Worm (Caenorhabditis elegans): ENCODE data around the gene F44E7.7.

The F44E7.7 gene

ce11 chrV:5825478-5825877 lies 40.2 kb upstream of the F44E7.7 start:
- TF ChIP-seq gmeb-2 (tag; optimal IDR thresholded peaks at IDR 0.05) (no peak), sdc-2 (tag; optimal IDR thresholded peaks at IDR 0.05) (no peak), ceh-24 (tag; optimal IDR thresholded peaks at IDR 0.05) (no peak), dmd-4 (tag; optimal IDR thresholded peaks at IDR 0.05; ENCODE audit: borderline replicate concordance) (no peak), ceh-48 (tag; optimal IDR thresholded peaks at IDR 0.05) (no peak), hlh-13 (GFP tag; optimal IDR thresholded peaks at IDR 0.05) (no peak), C38D4.7 (GFP tag; optimal IDR thresholded peaks at IDR 0.05) (no peak), elt-2 (tag; optimal IDR thresholded peaks at IDR 0.05) (no peak), hlh-15 (tag; optimal IDR thresholded peaks at IDR 0.05) (no peak), ttx-3 (tag; optimal IDR thresholded peaks at IDR 0.05) (no peak), ceh-22 (tag; optimal IDR thresholded peaks at IDR 0.05) (no peak), madf-2 (tag; optimal IDR thresholded peaks at IDR 0.05) (no peak), ahr-1 (tag; optimal IDR thresholded peaks at IDR 0.05) (no peak), ceh-34 (tag; optimal IDR thresholded peaks at IDR 0.05) (no peak), ceh-9 (tag; optimal IDR thresholded peaks at IDR 0.05) (no peak), tbx-7 (tag; optimal IDR thresholded peaks at IDR 0.05) (no peak), hlh-30 (tag; optimal IDR thresholded peaks at IDR 0.05; ENCODE audit: insufficient read depth) (no peak), pax-1 (tag; optimal IDR thresholded peaks at IDR 0.05) (no peak), ztf-16 (tag; optimal IDR thresholded peaks at IDR 0.05) (no peak), ceh-6 (GFP tag; optimal IDR thresholded peaks at IDR 0.05) (no peak)

DNA sequence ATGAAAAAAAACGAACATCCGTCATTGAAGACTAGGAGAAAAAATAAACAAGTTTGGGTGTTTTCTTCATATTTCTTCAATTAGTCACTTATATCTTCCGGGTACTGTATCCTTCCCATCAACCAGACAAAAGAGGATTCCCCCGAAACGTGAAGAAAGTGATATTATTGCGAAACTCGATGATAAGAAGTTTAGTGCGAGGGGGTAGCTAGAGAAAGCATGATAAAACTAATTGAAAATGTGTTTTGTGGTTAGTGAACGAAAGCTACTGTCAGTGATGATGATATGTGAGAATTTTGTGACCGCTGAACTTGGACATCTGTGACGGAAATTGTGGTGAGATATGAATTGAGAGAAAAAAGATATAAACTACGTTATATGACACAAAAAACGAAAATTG lies 37.7 kb upstream of the F44E7.7 start:
- TF ChIP-seq T23F11.4 (GFP tag; optimal IDR thresholded peaks at IDR 0.05) = no peak
- TF ChIP-seq mec-3 (tag; optimal IDR thresholded peaks at IDR 0.05; ENCODE audit: borderline replicate concordance) = no peak
- TF ChIP-seq npax-4 (tag; optimal IDR thresholded peaks at IDR 0.05) = no peak
- TF ChIP-seq ceh-24 (tag; optimal IDR thresholded peaks at IDR 0.05) = no peak
- TF ChIP-seq ttx-3 (tag; optimal IDR thresholded peaks at IDR 0.05) = no peak
- no peak for TF ChIP-seq Y22D7AL.16 (tag; optimal IDR thresholded peaks at IDR 0.05)
- no peak for TF ChIP-seq lin-11 (tag; optimal IDR thresholded peaks at IDR 0.05)
- no peak for TF ChIP-seq C08G9.2 (tag; optimal IDR thresholded peaks at IDR 0.05)
- no peak for TF ChIP-seq C38D4.7 (GFP tag; optimal IDR thresholded peaks at IDR 0.05)
- TF ChIP-seq odd-2 (tag; optimal IDR thresholded peaks at IDR 0.05) = no peak

DNA sequence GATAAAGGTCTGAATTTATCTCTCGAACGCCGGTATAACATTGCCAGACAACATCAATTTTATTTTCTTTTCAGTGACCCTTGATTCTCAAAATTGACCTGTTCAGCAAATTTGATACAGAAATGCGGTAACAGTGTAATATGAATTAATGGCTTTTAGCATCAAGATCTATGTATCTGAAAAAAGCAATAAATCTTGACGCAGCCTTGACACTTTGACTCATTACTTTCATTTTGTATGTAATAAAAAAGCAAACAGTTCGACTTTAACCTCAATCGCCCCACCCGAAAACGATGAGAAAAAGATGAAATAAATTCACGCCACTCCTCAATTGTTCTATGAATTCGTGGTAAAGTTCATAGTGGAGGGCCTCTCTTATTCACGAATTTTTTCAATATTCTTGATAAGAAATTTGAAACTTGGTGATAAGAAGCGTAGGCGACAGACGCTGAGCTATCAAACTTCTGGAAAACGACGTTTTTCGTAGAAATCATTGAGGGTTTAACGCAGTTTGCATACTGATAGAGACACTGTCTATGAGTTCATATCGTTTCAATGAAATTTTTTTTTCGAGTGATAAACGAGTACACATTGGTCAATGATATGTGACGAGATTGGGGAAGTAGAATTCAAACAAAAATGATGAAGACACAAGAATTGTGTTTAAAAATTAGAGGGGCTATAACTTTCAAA lies 36.3 kb upstream of the F44E7.7 start:
- TF ChIP-seq elt-2 (tag; optimal IDR thresholded peaks at IDR 0.05) (peak; percentile 26), ceh-6 (GFP tag; optimal IDR thresholded peaks at IDR 0.05) (no peak)

- no peak for TF ChIP-seq eyg-1 (tag; optimal IDR thresholded peaks at IDR 0.05)
- no peak for TF ChIP-seq ets-4 (tag; optimal IDR thresholded peaks at IDR 0.05)
- no peak for TF ChIP-seq K02D7.2 (tag; optimal IDR thresholded peaks at IDR 0.05)
- TF ChIP-seq F13H6.1 (tag; optimal IDR thresholded peaks at IDR 0.05) = no peak
- TF ChIP-seq ref-2 (tag; optimal IDR thresholded peaks at IDR 0.05) = no peak
- TF ChIP-seq unc-42 (tag; optimal IDR thresholded peaks at IDR 0.05) = no peak
- no peak for TF ChIP-seq ceh-34 (tag; optimal IDR thresholded peaks at IDR 0.05)
- no peak for TF ChIP-seq hlh-13 (GFP tag; optimal IDR thresholded peaks at IDR 0.05)
- TF ChIP-seq C08G9.2 (tag; optimal IDR thresholded peaks at IDR 0.05) = no peak
- TF ChIP-seq odd-2 (tag; optimal IDR thresholded peaks at IDR 0.05) = no peak
- no peak for TF ChIP-seq ceh-30 (tag; optimal IDR thresholded peaks at IDR 0.05)
- TF ChIP-seq hlh-6 (tag; optimal IDR thresholded peaks at IDR 0.05) = no peak
- TF ChIP-seq tbx-2 (tag; optimal IDR thresholded peaks at IDR 0.05) = no peak
- TF ChIP-seq fkh-10 (GFP tag; optimal IDR thresholded peaks at IDR 0.05) = no peak
- TF ChIP-seq pha-4 (tag; optimal IDR thresholded peaks at IDR 0.05) = no peak
- TF ChIP-seq ceh-19 (GFP tag; optimal IDR thresholded peaks at IDR 0.05) = no peak
- TF ChIP-seq sox-2 (GFP tag; IDR thresholded peaks at IDR 0.05) = no peak
- TF ChIP-seq dmd-4 (tag; optimal IDR thresholded peaks at IDR 0.05; ENCODE audit: borderline replicate concordance) = no peak
- no peak for TF ChIP-seq nhr-11 (tag; optimal IDR thresholded peaks at IDR 0.05)
Measured at ce11 chrV:5820401-5820800, 35.1 kb upstream of the F44E7.7 start.

Measured in whole organism, late embryonic.